Worm (Caenorhabditis elegans): ENCODE measurements around the gene Y38E10A.8.

Gene Y38E10A.8

ce11 chrII:12619288-12619687 lies 12.3 kb downstream of the Y38E10A.8 start, which contains the start of gene nspe-2:
nspe-2 (minus strand) TSS chrII:12619388.
- TF ChIP-seq zag-1 (tag; optimal IDR thresholded peaks at IDR 0.05), result no peak
- TF ChIP-seq ztf-11 (tag; optimal IDR thresholded peaks at IDR 0.05), result no peak
- TF ChIP-seq gmeb-1 (tag; optimal IDR thresholded peaks at IDR 0.05), result no peak
- no peak for TF ChIP-seq unc-62 (GFP tag; optimal IDR thresholded peaks at IDR 0.05)
- no peak for TF ChIP-seq nhr-6 (tag; optimal IDR thresholded peaks at IDR 0.05)
- TF ChIP-seq mdl-1 (tag; optimal IDR thresholded peaks at IDR 0.05), result no peak
- TF ChIP-seq Y55F3AM.14 (GFP tag; optimal IDR thresholded peaks at IDR 0.05), result no peak
- no peak for TF ChIP-seq sma-9 (GFP tag; optimal IDR thresholded peaks at IDR 0.05)
- TF ChIP-seq sma-9 (tag; optimal IDR thresholded peaks at IDR 0.05), result no peak
- no peak for TF ChIP-seq F13H6.1 (tag; optimal IDR thresholded peaks at IDR 0.05)
- no peak for TF ChIP-seq nhr-129 (tag; optimal IDR thresholded peaks at IDR 0.05)
- no peak for TF ChIP-seq mab-5 (tag; optimal IDR thresholded peaks at IDR 0.05)
- no peak for TF ChIP-seq peb-1 (tag; optimal IDR thresholded peaks at IDR 0.05)

DNA sequence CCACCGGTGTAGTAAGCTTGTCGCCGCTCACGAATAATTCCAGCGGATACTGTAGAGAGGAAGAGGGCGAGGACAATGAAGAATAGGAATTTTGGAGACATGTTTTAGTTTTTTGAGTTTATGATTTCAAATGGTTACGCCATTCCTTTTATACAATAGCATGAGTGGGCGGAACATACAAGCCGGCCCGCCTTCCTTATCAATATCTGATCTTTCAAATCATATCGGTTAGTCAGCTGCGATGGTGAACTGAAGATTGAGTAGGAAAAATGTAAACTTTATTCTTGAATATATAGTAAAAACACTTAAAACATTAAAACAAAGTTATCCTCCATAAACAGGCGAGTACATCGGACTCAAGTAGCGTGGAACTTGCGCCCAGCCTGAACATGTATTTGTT lies 13.8 kb downstream of the Y38E10A.8 start, which contains the start of gene nspe-1:
TSS of gene nspe-1 (minus strand) at position 101 of the 400 bp plus-strand sequence.
- TF ChIP-seq egl-27 (tag; optimal IDR thresholded peaks at IDR 0.05) (no peak), lsy-2 (tag; optimal IDR thresholded peaks at IDR 0.05) (no peak), F13H6.1 (tag; optimal IDR thresholded peaks at IDR 0.05) (no peak), nhr-237 (tag; optimal IDR thresholded peaks at IDR 0.05) (no peak), gmeb-1 (tag; optimal IDR thresholded peaks at IDR 0.05) (no peak), sem-4 (tag; optimal IDR thresholded peaks at IDR 0.05) (no peak), ztf-11 (tag; optimal IDR thresholded peaks at IDR 0.05) (no peak), nhr-23 (tag; optimal IDR thresholded peaks at IDR 0.05) (no peak), dmd-4 (tag; optimal IDR thresholded peaks at IDR 0.05) (no peak), nhr-11 (tag; optimal IDR thresholded peaks at IDR 0.05) (no peak), nhr-12 (tag; optimal IDR thresholded peaks at IDR 0.05) (no peak), unc-62 (GFP tag; optimal IDR thresholded peaks at IDR 0.05) (no peak), sma-9 (GFP tag; optimal IDR thresholded peaks at IDR 0.05) (no peak), sma-9 (tag; optimal IDR thresholded peaks at IDR 0.05) (no peak)

DNA sequence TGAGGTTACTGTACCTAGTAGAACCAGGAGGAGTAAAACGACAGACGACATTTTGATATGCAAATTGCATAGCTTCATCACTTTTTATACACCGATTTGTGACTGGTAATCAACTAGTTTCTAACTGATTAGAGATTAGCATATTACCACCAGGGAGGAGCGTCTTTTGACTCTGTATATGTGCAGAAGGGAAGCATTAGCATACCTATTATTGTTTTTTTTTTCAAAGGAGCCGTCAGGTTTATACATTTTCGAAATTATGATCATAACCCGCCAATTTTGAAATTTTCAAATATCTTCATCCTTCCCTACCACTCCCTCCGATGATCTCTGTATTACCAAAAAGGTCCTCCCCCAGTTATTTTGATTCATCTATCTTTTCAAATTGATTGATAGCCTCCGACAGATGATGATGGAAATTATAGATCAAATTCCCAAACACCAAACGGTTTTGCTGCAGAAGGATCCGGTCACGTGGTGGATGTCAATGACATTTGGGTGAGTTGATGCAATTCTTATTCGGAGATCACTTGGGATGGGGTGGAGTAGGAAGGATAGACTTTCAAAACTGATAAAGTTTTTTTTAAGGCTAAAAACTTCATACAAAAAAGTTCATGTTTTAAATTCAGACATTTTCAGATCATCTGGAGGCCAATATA lies 15.0 kb downstream of the Y38E10A.8 start, which contains the start of gene nspe-8:
TSS of gene nspe-8 (minus strand) at position 51 of the 659 bp plus-strand sequence.
- TF ChIP-seq nhr-6 (tag; optimal IDR thresholded peaks at IDR 0.05), result no peak
- no peak for TF ChIP-seq nhr-23 (tag; optimal IDR thresholded peaks at IDR 0.05)
- TF ChIP-seq lin-11 (tag; optimal IDR thresholded peaks at IDR 0.05), result no peak
- TF ChIP-seq nhr-77 (tag; optimal IDR thresholded peaks at IDR 0.05), result no peak
- TF ChIP-seq egl-27 (tag; optimal IDR thresholded peaks at IDR 0.05), result no peak
- TF ChIP-seq crh-2 (tag; optimal IDR thresholded peaks at IDR 0.05), result no peak
- TF ChIP-seq lin-13 (GFP tag; optimal IDR thresholded peaks at IDR 0.05), result no peak
- no peak for TF ChIP-seq elt-3 (tag; optimal IDR thresholded peaks at IDR 0.05)
- TF ChIP-seq unc-55 (GFP tag; optimal IDR thresholded peaks at IDR 0.05), result no peak
- TF ChIP-seq unc-39 (tag; optimal IDR thresholded peaks at IDR 0.05), result no peak
- TF ChIP-seq nhr-11 (tag; optimal IDR thresholded peaks at IDR 0.05), result no peak
- no peak for TF ChIP-seq sem-4 (tag; optimal IDR thresholded peaks at IDR 0.05)
- no peak for TF ChIP-seq snpc-4 (tag; optimal IDR thresholded peaks at IDR 0.05)
- TF ChIP-seq dmd-4 (tag; optimal IDR thresholded peaks at IDR 0.05), result no peak
- peak; percentile 86 for TF ChIP-seq nhr-21 (tag; optimal IDR thresholded peaks at IDR 0.05)
- TF ChIP-seq mdl-1 (tag; optimal IDR thresholded peaks at IDR 0.05), result peak; percentile 30 to 41
- no peak for TF ChIP-seq ztf-11 (tag; optimal IDR thresholded peaks at IDR 0.05)
- no peak for TF ChIP-seq mab-5 (tag; optimal IDR thresholded peaks at IDR 0.05)
- no peak for TF ChIP-seq lin-39 (tag; optimal IDR thresholded peaks at IDR 0.05)
- no peak for TF ChIP-seq unc-62 (GFP tag; optimal IDR thresholded peaks at IDR 0.05)
- TF ChIP-seq sma-3 (GFP tag; optimal IDR thresholded peaks at IDR 0.05), result peak; percentile 82
- no peak for TF ChIP-seq C34F6.9 (tag; optimal IDR thresholded peaks at IDR 0.05)
- TF ChIP-seq fos-1 (tag; optimal IDR thresholded peaks at IDR 0.05), result peak; percentile 10
- TF ChIP-seq ztf-4 (tag; optimal IDR thresholded peaks at IDR 0.05), result no peak
- no peak for TF ChIP-seq alr-1 (tag; optimal IDR thresholded peaks at IDR 0.05)
- TF ChIP-seq zag-1 (tag; optimal IDR thresholded peaks at IDR 0.05), result no peak
- TF ChIP-seq aly-2 (tag; optimal IDR thresholded peaks at IDR 0.05), result no peak
- peak; percentile 50 for TF ChIP-seq gmeb-1 (tag; optimal IDR thresholded peaks at IDR 0.05)
- TF ChIP-seq ceh-16 (tag; optimal IDR thresholded peaks at IDR 0.05), result no peak
- TF ChIP-seq lsy-2 (tag; optimal IDR thresholded peaks at IDR 0.05), result no peak
- peak; percentile 97 for TF ChIP-seq sma-9 (GFP tag; optimal IDR thresholded peaks at IDR 0.05)
- TF ChIP-seq sma-9 (tag; optimal IDR thresholded peaks at IDR 0.05), result no peak
- no peak for TF ChIP-seq ZK546.5 (tag; optimal IDR thresholded peaks at IDR 0.05)
- no peak for TF ChIP-seq ztf-1 (GFP tag; conservative IDR thresholded peaks at IDR 0.05)
- no peak for TF ChIP-seq ama-1 (optimal IDR thresholded peaks at IDR 0.05)
- TF ChIP-seq peb-1 (tag; optimal IDR thresholded peaks at IDR 0.05), result no peak
- no peak for TF ChIP-seq nhr-237 (tag; optimal IDR thresholded peaks at IDR 0.05)
- TF ChIP-seq blmp-1 (tag; optimal IDR thresholded peaks at IDR 0.05; ENCODE audit: insufficient read depth), result no peak
- no peak for TF ChIP-seq F13H6.1 (tag; optimal IDR thresholded peaks at IDR 0.05)
- no peak for TF ChIP-seq mbf-1 (tag; optimal IDR thresholded peaks at IDR 0.05)
- no peak for TF ChIP-seq Y55F3AM.14 (GFP tag; optimal IDR thresholded peaks at IDR 0.05)
- no peak for TF ChIP-seq skn-1 (tag; optimal IDR thresholded peaks at IDR 0.05)
- peak; percentile 68 for TF ChIP-seq nhr-25 (tag; optimal IDR thresholded peaks at IDR 0.05)
- no peak for TF ChIP-seq ceh-82 (tag; optimal IDR thresholded peaks at IDR 0.05)
- TF ChIP-seq nhr-129 (tag; optimal IDR thresholded peaks at IDR 0.05), result peak; percentile 46

Measured in whole organism, L2 larva.